Fruit fly (Drosophila melanogaster): Measurements from ENCODE around the gene CG33116.
A peak's percentile ranks its signal among the peaks of the same experiment; 100 is the strongest.

CG33116 gene

DNA sequence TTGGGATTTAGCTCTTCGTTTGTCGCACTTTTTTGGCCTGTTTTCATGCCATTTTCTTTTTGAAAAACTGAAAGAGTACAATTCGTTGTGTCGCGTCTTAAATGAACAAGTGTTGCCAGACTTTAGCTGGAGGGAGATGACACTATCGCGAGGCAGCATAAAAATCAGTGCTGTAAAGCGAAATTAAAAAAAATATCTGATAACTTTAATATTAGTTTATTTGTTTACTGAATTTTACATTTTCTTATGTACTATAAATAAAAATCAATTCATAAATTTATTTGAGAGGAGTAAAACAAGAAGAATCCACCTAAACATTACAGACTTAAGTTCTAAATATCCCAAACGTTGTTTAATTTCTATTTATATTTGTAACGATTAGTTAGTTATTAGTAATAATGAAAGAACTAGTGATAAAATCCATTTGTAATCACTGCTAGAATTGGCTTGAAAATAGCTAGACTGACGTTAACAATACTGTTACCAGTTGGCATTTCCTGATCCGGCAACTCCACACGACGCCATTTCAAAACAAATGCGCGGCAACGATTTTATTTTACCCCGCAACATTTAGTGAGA is 44.0 kb downstream of the CG33116 start, which contains the start of the genes spi and msb1l (continued):
- TF ChIP-seq pho (GFP tag; optimal IDR thresholded peaks at IDR 0.05) (no peak), mld (GFP tag; IDR thresholded peaks at IDR 0.05; ENCODE audit: partially characterized antibody) (0 out of 3 replicates have a peak, but pooled peaks have one; percentile 41), Doc2 (GFP tag; IDR thresholded peaks at IDR 0.05) (no peak), pum (GFP tag; optimal IDR thresholded peaks at IDR 0.05) (no peak), CG6791 (GFP tag; IDR thresholded peaks at IDR 0.05; ENCODE audit: partially characterized antibody) (peak; percentile 57; the same call in 1 of the 3 replicates), ham (GFP tag; IDR thresholded peaks at IDR 0.05) (no peak), Dad (GFP tag; optimal IDR thresholded peaks at IDR 0.05) (no peak), Meics (GFP tag; optimal IDR thresholded peaks at IDR 0.05) (peak; percentile 50), CG30020 (tag; optimal IDR thresholded peaks at IDR 0.05) (peak; percentile 69), CG17829 (tag; optimal IDR thresholded peaks at IDR 0.05) (peak; percentile 64), exex (tag; optimal IDR thresholded peaks at IDR 0.05) (no peak), usp (GFP tag; optimal IDR thresholded peaks at IDR 0.05) (no peak), dmrt99B (tag; optimal IDR thresholded peaks at IDR 0.05) (peak; percentile 36), MESR4 (GFP tag; optimal IDR thresholded peaks at IDR 0.05) (peak; percentile 71), Bdp1 (GFP tag; optimal IDR thresholded peaks at IDR 0.05) (no peak), sisA (GFP tag; IDR thresholded peaks at IDR 0.05) (peak; percentile 49; the same call in 1 of the 2 replicates), Sin3A (optimal IDR thresholded peaks at IDR 0.05) (peak; percentile 76), CG1792 (GFP tag; optimal IDR thresholded peaks at IDR 0.05) (no peak), CG11398 (GFP tag; optimal IDR thresholded peaks at IDR 0.05) (no peak), sob (GFP tag; IDR thresholded peaks at IDR 0.05) (peak; percentile 69; the same call in 1 of the 2 replicates), CG17186 (GFP tag; optimal IDR thresholded peaks at IDR 0.05) (no peak), fd3F (GFP tag; optimal IDR thresholded peaks at IDR 0.05) (no peak), CrebB (tag; optimal IDR thresholded peaks at IDR 0.05) (no peak), NC2β (GFP tag; optimal IDR thresholded peaks at IDR 0.05) (no peak), bowl (GFP tag; IDR thresholded peaks at IDR 0.05) (no peak), CG34422 (GFP tag; IDR thresholded peaks at IDR 0.05) (no peak), al (GFP tag; IDR thresholded peaks at IDR 0.05) (peak; percentile 55), klu (GFP tag; IDR thresholded peaks at IDR 0.05) (0 out of 2 replicates have a peak, but pooled peaks have one; percentile 35), eve (GFP tag; optimal IDR thresholded peaks at IDR 0.05) (no peak), Xrp1 (GFP tag; IDR thresholded peaks at IDR 0.05) (no peak; the same call in 1 of the 2 replicates), zen2 (GFP tag; IDR thresholded peaks at IDR 0.05; ENCODE audit: partially characterized antibody) (no peak), CG3407 (GFP tag; optimal IDR thresholded peaks at IDR 0.05) (no peak), eyg (GFP tag; optimal IDR thresholded peaks at IDR 0.05) (no peak), Hr39 (optimal IDR thresholded peaks at IDR 0.05) (no peak), Sox102F (GFP tag; optimal IDR thresholded peaks at IDR 0.05) (peak; percentile 50), CG13894 (tag; optimal IDR thresholded peaks at IDR 0.05) (peak; percentile 44), maf-S (GFP tag; optimal IDR thresholded peaks at IDR 0.05) (no peak), Usf (GFP tag; optimal IDR thresholded peaks at IDR 0.05) (peak; percentile 27), CG31388 (GFP tag; optimal IDR thresholded peaks at IDR 0.05) (no peak), da (GFP tag; optimal IDR thresholded peaks at IDR 0.05) (no peak), CG12769 (tag; optimal IDR thresholded peaks at IDR 0.05) (no peak), CG1602 (GFP tag; optimal IDR thresholded peaks at IDR 0.05) (peak; percentile 63), Ets65A (GFP tag) (peak; percentile 92), vvl (GFP tag; IDR thresholded peaks at IDR 0.05) (no peak; the same call in 1 of the 2 replicates), grn (GFP tag; optimal IDR thresholded peaks at IDR 0.05) (no peak), D19A (tag; optimal IDR thresholded peaks at IDR 0.05) (peak; percentile 37), CG9727 (GFP tag; optimal IDR thresholded peaks at IDR 0.05) (peak; percentile 60), hb (GFP tag; IDR thresholded peaks at IDR 0.05; ENCODE audit: partially characterized antibody) (no peak), dimm (GFP tag; IDR thresholded peaks at IDR 0.05) (no peak), CG6654 (GFP tag; optimal IDR thresholded peaks at IDR 0.05) (no peak), CG10209 (GFP tag; optimal IDR thresholded peaks at IDR 0.05) (peak; percentile 33), CG16863 (GFP tag; optimal IDR thresholded peaks at IDR 0.05) (no peak)
